Worm (Caenorhabditis elegans) whole organism, late embryonic: Measurements from ENCODE around the gene spe-44.

Experiments used
- ceh-2 ChIP-seq: sonication (generic microtip); optimal IDR thresholded peaks from 2 replicates; lab custom pipeline; 2016; ENCODE audit warnings: missing genotype, missing genetic modification characterization, missing compliant biosample characterization
- hlh-30 ChIP-seq: sonication (generic microtip); optimal IDR thresholded peaks from 2 replicates; lab custom pipeline; 2017; ENCODE audit warnings: antibody characterized with exemption, missing genetic modification characterization, missing compliant biosample characterization; ENCODE audit not compliant: insufficient read depth
- rnt-1 ChIP-seq: sonication (generic microtip); optimal IDR thresholded peaks from 2 replicates; lab custom pipeline; 2016; ENCODE audit warnings: missing genetic modification characterization, missing compliant biosample characterization
- sox-2 ChIP-seq: fragments of 200-800 bp; sonication (Bioruptor generic); IDR thresholded peaks from 2 replicates; pipeline ENCODE4 v1.3.6; 2022; ENCODE audit warnings: missing genetic modification reagents, missing genetic modification characterization, missing compliant biosample characterization
- tbx-2 ChIP-seq: sonication (generic microtip); optimal IDR thresholded peaks from 2 replicates; lab custom pipeline; 2016; ENCODE audit warnings: missing genetic modification characterization, missing compliant biosample characterization
- unc-3 ChIP-seq, 2 experiments: fragments of 200-800 bp in 1 of 2; sonication (Bioruptor generic) in 1 of 2; sonication (generic microtip) in 1 of 2; conservative IDR thresholded peaks in 1 of 2; optimal IDR thresholded peaks in 1 of 2; 2 replicates each; pipeline versions ENCODE4 v1.3.6 to Lab custom; 2016 to 2022; ENCODE audit warnings: missing compliant biosample characterization in 2 of 2, missing genetic modification characterization in 2 of 2, missing genetic modification reagents in 1 of 2
- zip-5 ChIP-seq: sonication (generic microtip); optimal IDR thresholded peaks from 2 replicates; lab custom pipeline; 2016; ENCODE audit warnings: missing genetic modification characterization, missing compliant biosample characterization

DNA sequence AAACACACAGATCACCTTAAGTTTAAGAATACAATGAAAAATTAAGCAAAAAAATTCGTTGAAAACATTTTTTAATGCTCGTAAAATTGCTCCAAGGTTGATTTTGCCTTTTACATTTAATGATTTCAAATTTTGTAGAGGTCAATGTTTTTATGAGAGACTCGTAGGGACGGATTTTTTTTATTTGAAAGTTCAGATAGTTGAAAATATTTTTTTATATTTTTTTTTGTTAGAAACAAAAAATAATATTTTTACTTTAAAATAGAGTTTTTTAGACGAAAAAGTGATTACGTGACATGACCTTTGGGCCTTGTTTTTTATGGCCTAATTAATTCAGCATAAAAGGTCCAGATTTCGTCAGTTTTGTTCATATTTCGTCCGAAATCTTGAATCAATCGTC lies 735 bp upstream of the spe-44 start, which contains the start of gene smz-1:
- TF ChIP-seq rnt-1 (tag; lab: Kevin White, UChicago), result no peak
- TF ChIP-seq zip-5 (tag; lab: Kevin White, UChicago), result no peak
- no peak for TF ChIP-seq sox-2 (GFP tag; lab: Robert Waterston, UW)
- no peak for TF ChIP-seq hlh-30
- TF ChIP-seq ceh-2 (tag; lab: Kevin White, UChicago), result no peak
- no peak for TF ChIP-seq tbx-2 (tag; lab: Kevin White, UChicago)
- no peak for TF ChIP-seq unc-3 (GFP tag; conservative IDR thresholded peaks at IDR 0.05; lab: Robert Waterston, UW)
- TF ChIP-seq unc-3 (tag; optimal IDR thresholded peaks at IDR 0.05; lab: Kevin White, UChicago), result no peak
